Worm (Caenorhabditis elegans) whole organism, early embryonic: ENCODE measurements around the gene R07B1.11.

Source experiments
- B0310.2 ChIP-seq: sonication (generic microtip); optimal IDR thresholded peaks from 2 replicates; lab custom pipeline; 2016; ENCODE audit warnings: mild to moderate bottlenecking, missing genetic modification characterization, missing compliant biosample characterization
- F13C5.2 ChIP-seq: sonication (generic microtip); optimal IDR thresholded peaks from 2 replicates; lab custom pipeline; 2017; ENCODE audit warnings: mild to moderate bottlenecking, missing genetic modification characterization, inconsistent platforms, missing compliant biosample characterization
- aly-1 ChIP-seq: sonication (generic microtip); optimal IDR thresholded peaks from 2 replicates; lab custom pipeline; 2016; ENCODE audit warnings: missing genetic modification characterization, missing compliant biosample characterization
- ama-1 ChIP-seq: fragments of 150-350 bp; optimal IDR thresholded peaks from 2 replicates; lab custom pipeline; 2014
- ceh-13 ChIP-seq: fragments of 200-800 bp; sonication (Bioruptor generic); optimal IDR thresholded peaks from 2 replicates; lab custom pipeline; 2018; ENCODE audit warnings: mild to moderate bottlenecking, missing genetic modification characterization, missing compliant biosample characterization
- ceh-36 ChIP-seq: sonication (generic microtip); optimal IDR thresholded peaks from 2 replicates; lab custom pipeline; 2016; ENCODE audit warnings: missing genetic modification characterization, inconsistent platforms, missing compliant biosample characterization
- ets-7 ChIP-seq: sonication (generic microtip); optimal IDR thresholded peaks from 2 replicates; lab custom pipeline; 2016; ENCODE audit warnings: missing genotype, missing genetic modification characterization, missing compliant biosample characterization
- flt-1 ChIP-seq: fragments of 200-800 bp; sonication (Bioruptor generic); IDR thresholded peaks from 2 replicates; pipeline ENCODE4 v1.3.6; 2022; ENCODE audit warnings: missing genetic modification characterization, missing compliant biosample characterization
- hmbx-1 ChIP-seq: sonication (generic microtip); optimal IDR thresholded peaks from 2 replicates; lab custom pipeline; 2016; ENCODE audit warnings: mild to moderate bottlenecking, missing genetic modification characterization, missing compliant biosample characterization
- hmg-4 ChIP-seq: fragments of 200-800 bp; sonication (Bioruptor generic); optimal IDR thresholded peaks from 2 replicates; lab custom pipeline; 2018; ENCODE audit warnings: mild to moderate bottlenecking, missing genetic modification characterization, missing compliant biosample characterization
- hnd-1 ChIP-seq: sonication (generic microtip); optimal IDR thresholded peaks from 2 replicates; lab custom pipeline; 2016; ENCODE audit warnings: missing genetic modification characterization, missing compliant biosample characterization
- pes-1 ChIP-seq: fragments of 200-800 bp; sonication (Bioruptor generic); IDR thresholded peaks from 2 replicates; pipeline ENCODE4 v1.3.6; 2022; ENCODE audit warnings: missing genetic modification reagents, missing genetic modification characterization, missing compliant biosample characterization
- scrt-1 ChIP-seq: fragments of 200-800 bp; sonication (Bioruptor generic); IDR thresholded peaks from 2 replicates; pipeline ENCODE4 v1.3.6; 2022; ENCODE audit warnings: missing genetic modification characterization, missing compliant biosample characterization
- sea-1 ChIP-seq: fragments of 200-800 bp; sonication (Bioruptor generic); conservative IDR thresholded peaks from 2 replicates; pipeline ENCODE4 v1.3.6; 2022; ENCODE audit warnings: missing genetic modification characterization, missing compliant biosample characterization
- tbx-11 ChIP-seq: fragments of 200-800 bp; sonication (Bioruptor generic); IDR thresholded peaks from 2 replicates; pipeline ENCODE4 v1.3.6; 2022; ENCODE audit warnings: missing genetic modification characterization, missing compliant biosample characterization
- tbx-37 ChIP-seq: fragments of 200-800 bp; sonication (Bioruptor generic); conservative IDR thresholded peaks from 2 replicates; pipeline ENCODE4 v1.3.6; 2022; ENCODE audit warnings: missing genetic modification reagents, missing genetic modification characterization, missing compliant biosample characterization
- tra-4 ChIP-seq: sonication (generic microtip); optimal IDR thresholded peaks from 2 replicates; lab custom pipeline; 2017; ENCODE audit warnings: missing genetic modification characterization, missing compliant biosample characterization

Gene R07B1.11

ce11 chrX:9872554-9872953, 15.8 kb downstream of the R07B1.11 start, which contains the start of gene R07B1.8:
TSS of gene R07B1.8 (minus strand) at chrX:9872654.
- TF ChIP-seq sea-1 (GFP tag; lab: Robert Waterston, UW), result no peak
- TF ChIP-seq ceh-13 (GFP tag; lab: Kevin White, UChicago), result no peak
- no peak for TF ChIP-seq flt-1
- TF ChIP-seq aly-1 (tag; lab: Kevin White, UChicago), result no peak
- no peak for TF ChIP-seq ceh-36
- no peak for TF ChIP-seq tbx-11
- no peak for TF ChIP-seq pes-1 (GFP tag; lab: Robert Waterston, UW)
- no peak for TF ChIP-seq tra-4 (tag; lab: Kevin White, UChicago)
- no peak for TF ChIP-seq ama-1
- no peak for TF ChIP-seq scrt-1 (GFP tag; lab: Robert Waterston, UW)
- TF ChIP-seq hmg-4 (GFP tag; lab: Kevin White, UChicago), result no peak
- no peak for TF ChIP-seq hnd-1
- TF ChIP-seq hmbx-1 (tag; lab: Kevin White, UChicago), result no peak
- no peak for TF ChIP-seq ets-7 (tag; lab: Kevin White, UChicago)
- TF ChIP-seq F13C5.2 (tag; lab: Kevin White, UChicago), result no peak

DNA sequence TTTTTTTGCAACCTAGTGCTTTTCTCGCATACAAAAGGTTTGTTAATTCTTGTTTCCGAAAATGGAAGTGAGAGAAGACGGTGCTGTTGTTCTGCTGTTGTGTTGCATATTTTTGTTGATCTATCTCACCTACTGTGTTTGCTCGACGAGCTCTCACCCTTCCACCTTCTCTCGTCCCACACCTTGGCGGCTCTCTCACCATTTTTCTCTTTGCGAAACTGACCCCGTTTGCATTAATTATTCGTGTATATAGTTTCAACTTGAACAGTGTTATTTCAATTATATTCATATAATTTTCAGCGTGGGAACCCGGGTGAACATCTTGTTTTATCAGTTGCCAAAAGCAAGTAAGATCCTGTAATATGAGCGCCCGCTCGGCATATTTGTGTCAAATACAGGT, 20.4 kb downstream of the R07B1.11 start, which contains the start of gene R07B1.9:
TSS of gene R07B1.9 (plus strand) at position 301 of the 400 bp plus-strand sequence.
- TF ChIP-seq hmbx-1 (tag; lab: Kevin White, UChicago), result no peak

ce11 chrX:9882112-9882511, 25.4 kb downstream of the R07B1.11 start, which contains the start of gene glo-1:
TSS of gene glo-1 (minus strand) at chrX:9882212.
- TF ChIP-seq ama-1 (no peak), ceh-36 (no peak), aly-1 (tag; lab: Kevin White, UChicago) (no peak), hmg-4 (GFP tag; lab: Kevin White, UChicago) (no peak), sea-1 (GFP tag; lab: Robert Waterston, UW) (no peak), tbx-37 (no peak), hmbx-1 (tag; lab: Kevin White, UChicago) (no peak), F13C5.2 (tag; lab: Kevin White, UChicago) (no peak)

DNA sequence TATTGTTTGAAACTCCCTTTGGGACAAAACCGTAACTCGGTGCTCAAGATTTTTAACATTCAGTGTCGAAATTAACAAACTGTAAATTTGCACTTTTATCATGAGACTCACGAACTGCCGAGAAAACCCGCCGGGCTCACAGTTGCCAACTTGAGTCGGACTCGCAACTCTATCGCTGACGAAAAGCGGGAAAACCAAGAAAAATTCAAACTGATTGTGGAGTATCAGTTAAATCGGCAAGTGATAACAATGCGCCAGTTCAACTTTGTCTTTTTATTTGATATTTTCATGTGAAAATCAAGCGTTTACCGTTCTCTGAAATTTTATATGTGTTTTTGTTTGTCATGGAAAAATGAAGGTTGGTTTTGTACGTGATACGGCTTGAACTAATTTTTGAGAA, 25.9 kb downstream of the R07B1.11 start:
- TF ChIP-seq B0310.2 (no peak), hmbx-1 (tag; lab: Kevin White, UChicago) (no peak), F13C5.2 (tag; lab: Kevin White, UChicago) (no peak), flt-1 (no peak), pes-1 (GFP tag; lab: Robert Waterston, UW) (no peak), hnd-1 (no peak)

DNA sequence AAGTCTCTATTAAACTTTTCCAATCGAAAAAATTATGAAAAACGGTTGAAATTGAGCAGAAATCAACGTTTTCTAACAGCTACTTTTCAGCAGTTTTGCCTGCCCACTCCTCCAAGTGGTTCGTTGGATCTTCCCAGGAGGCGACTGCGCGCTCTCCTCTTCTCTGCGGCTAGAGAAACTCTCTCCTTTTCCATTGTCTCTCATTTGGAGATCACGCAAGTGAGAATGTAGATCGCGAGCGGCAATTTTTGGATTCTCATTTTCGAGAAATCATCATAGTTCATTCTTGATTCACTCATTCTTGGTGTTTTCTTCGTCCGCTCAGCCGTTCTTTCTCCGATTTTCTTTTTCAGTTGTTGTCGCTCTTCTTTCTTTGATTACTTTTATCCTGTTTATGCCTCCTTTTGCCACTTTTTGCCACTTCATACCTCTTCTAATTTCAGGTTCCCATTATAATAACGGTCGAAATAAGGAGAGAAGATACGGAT, 27.2 kb downstream of the R07B1.11 start, which contains the start of gene mrp-4:
TSS of gene mrp-4 (plus strand) at position 438 of the 488 bp plus-strand sequence.
- TF ChIP-seq ets-7 (tag; lab: Kevin White, UChicago), result no peak
- no peak for TF ChIP-seq tra-4 (tag; lab: Kevin White, UChicago)
- TF ChIP-seq tbx-11, result no peak

ce11 chrX:9892323-9892722, 35.6 kb downstream of the R07B1.11 start, which contains the start of gene F21G4.1:
TSS of gene F21G4.1 (minus strand) at chrX:9892328.
- TF ChIP-seq B0310.2 (no peak), aly-1 (tag; lab: Kevin White, UChicago) (no peak), ceh-36 (no peak), F13C5.2 (tag; lab: Kevin White, UChicago) (no peak), hnd-1 (no peak), tbx-37 (no peak)

- TF ChIP-seq hmbx-1 (tag; lab: Kevin White, UChicago), result no peak
Observed at ce11 chrX:9893069-9893468, 36.4 kb downstream of the R07B1.11 start.

DNA sequence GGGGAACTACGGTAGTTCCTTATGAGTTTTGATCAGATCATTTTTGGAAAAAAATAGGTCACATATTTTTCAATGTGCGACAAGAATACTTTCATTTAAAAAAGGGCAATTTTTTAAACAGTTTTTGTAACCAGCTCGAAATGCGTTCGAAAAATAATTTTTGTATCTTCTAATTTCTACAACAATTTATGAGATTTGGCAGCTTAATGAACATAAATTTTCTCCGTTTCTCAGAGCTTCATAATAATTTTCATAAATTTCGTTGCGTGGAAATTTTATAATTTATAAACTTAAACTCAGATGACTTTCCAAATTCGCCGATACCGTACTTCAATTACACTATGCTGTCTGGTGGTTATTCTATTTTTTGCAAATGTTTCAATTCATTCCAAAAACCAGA, 38.1 kb downstream of the R07B1.11 start, which contains the start of gene F21G4.3:
TSS of gene F21G4.3 (plus strand) at position 301 of the 400 bp plus-strand sequence.
- TF ChIP-seq ets-7 (tag; lab: Kevin White, UChicago) (no peak), hmg-4 (GFP tag; lab: Kevin White, UChicago) (no peak), aly-1 (tag; lab: Kevin White, UChicago) (no peak), ceh-36 (no peak), tbx-37 (no peak), tbx-11 (no peak), F13C5.2 (tag; lab: Kevin White, UChicago) (no peak), ama-1 (no peak)

DNA sequence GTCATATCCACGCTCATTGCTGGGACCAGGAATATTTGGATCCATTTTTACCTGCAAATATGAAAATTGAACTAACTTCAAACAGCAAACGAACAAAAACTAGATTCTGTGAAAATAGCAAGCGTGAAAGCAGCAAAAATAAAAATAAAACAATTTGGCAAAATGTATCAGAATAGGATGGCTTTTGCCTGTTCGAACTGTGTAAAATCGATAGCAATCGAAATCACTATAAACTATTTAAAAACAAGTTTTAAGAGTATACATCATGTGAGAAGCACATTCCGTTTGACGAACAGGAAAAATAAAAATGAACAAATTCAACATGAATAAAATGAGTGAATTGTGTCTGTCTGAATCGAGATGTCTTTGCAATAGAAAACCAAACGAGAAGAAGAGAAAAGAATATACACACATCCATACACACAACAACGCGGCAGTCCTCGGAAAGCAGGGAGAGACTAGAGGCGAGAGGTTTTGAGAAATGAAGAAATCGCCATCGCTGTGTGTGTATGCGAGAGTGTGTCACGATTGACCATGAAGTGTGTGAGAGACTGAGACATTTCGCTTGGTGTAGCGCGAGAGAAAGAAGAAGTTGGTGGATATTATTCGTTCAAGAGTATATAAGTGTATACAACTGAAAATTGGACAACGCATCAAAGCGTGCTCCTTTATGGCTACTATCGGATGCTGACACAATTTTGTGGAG, 42.9 kb downstream of the R07B1.11 start, which contains the start of gene phf-34:
TSS of gene phf-34 (minus strand) at position 51 of the 706 bp plus-strand sequence.
- TF ChIP-seq aly-1 (tag; lab: Kevin White, UChicago) (peak; percentile 22), hmbx-1 (tag; lab: Kevin White, UChicago) (no peak)
